Worm (Caenorhabditis elegans) whole organism, young adult: ENCODE data around the gene K02F3.9.

ENCODE experiments used
- B0035.1 ChIP-seq: sonication (generic microtip); optimal IDR thresholded peaks from 2 replicates; lab custom pipeline; 2016; ENCODE audit warnings: missing genetic modification characterization, mild to moderate bottlenecking, missing compliant biosample characterization, missing genotype, missing genetic modification reagents
- B0261.1 ChIP-seq: sonication (generic microtip); optimal IDR thresholded peaks from 2 replicates; lab custom pipeline; 2016; ENCODE audit warnings: mild to moderate bottlenecking, missing genetic modification characterization, moderate library complexity, missing compliant biosample characterization
- D2030.7 ChIP-seq: fragments of 200-800 bp; sonication (Bioruptor generic); IDR thresholded peaks from 2 replicates; pipeline ENCODE4 v1.3.6; 2022; ENCODE audit warnings: missing genetic modification reagents, missing genetic modification characterization, missing compliant biosample characterization
- F23B12.7 ChIP-seq: sonication (generic microtip); optimal IDR thresholded peaks from 2 replicates; lab custom pipeline; 2017; ENCODE audit warnings: missing genetic modification characterization, mild to moderate bottlenecking, missing compliant biosample characterization, antibody characterized with exemption, moderate library complexity; ENCODE audit not compliant: insufficient read depth
- F49E8.2 ChIP-seq: sonication (generic microtip); optimal IDR thresholded peaks from 3 replicates; lab custom pipeline; 2017; ENCODE audit warnings: missing genetic modification characterization, mild to moderate bottlenecking, missing compliant biosample characterization, antibody characterized with exemption, moderate library complexity; ENCODE audit not compliant: insufficient read depth
- K11D2.4 ChIP-seq: fragments of 200-800 bp; sonication (Bioruptor generic); IDR thresholded peaks from 2 replicates; pipeline ENCODE4 v1.3.6; 2022; ENCODE audit warnings: missing genetic modification reagents, missing genetic modification characterization, missing compliant biosample characterization
- K12H6.12 ChIP-seq: fragments of 200-800 bp; sonication (Bioruptor generic); optimal IDR thresholded peaks from 2 replicates; lab custom pipeline; 2018; ENCODE audit warnings: mild to moderate bottlenecking, missing genetic modification characterization, missing compliant biosample characterization
- Y53G8AR.9 ChIP-seq: fragments of 200-800 bp; sonication (Bioruptor generic); conservative IDR thresholded peaks from 2 replicates; pipeline ENCODE4 v1.3.6; 2022; ENCODE audit warnings: missing genetic modification reagents, missing genetic modification characterization, missing compliant biosample characterization
- aptf-2 ChIP-seq: fragments of 200-800 bp; sonication (Bioruptor generic); conservative IDR thresholded peaks from 2 replicates; pipeline ENCODE4 v1.3.6; 2022; ENCODE audit warnings: missing genetic modification reagents, missing genetic modification characterization, missing compliant biosample characterization
- aptf-3 ChIP-seq: fragments of 200-800 bp; sonication (Bioruptor generic); IDR thresholded peaks from 2 replicates; pipeline ENCODE4 v1.3.6; 2022; ENCODE audit warnings: missing genetic modification characterization, missing compliant biosample characterization
- athp-1 ChIP-seq: sonication (generic microtip); optimal IDR thresholded peaks from 2 replicates; lab custom pipeline; 2017; ENCODE audit warnings: mild to moderate bottlenecking, missing genetic modification characterization, missing compliant biosample characterization
- attf-3 ChIP-seq: fragments of 200-800 bp; sonication (Bioruptor generic); conservative IDR thresholded peaks from 2 replicates; pipeline ENCODE4 v1.3.6; 2022; ENCODE audit warnings: missing genetic modification reagents, missing genetic modification characterization, missing compliant biosample characterization
- attf-5 ChIP-seq: fragments of 200-800 bp; sonication (Bioruptor generic); optimal IDR thresholded peaks from 2 replicates; lab custom pipeline; 2018; ENCODE audit warnings: mild to moderate bottlenecking, missing genetic modification characterization, missing compliant biosample characterization
- bed-1 ChIP-seq: fragments of 200-800 bp; sonication (Bioruptor generic); IDR thresholded peaks from 2 replicates; pipeline ENCODE4 v1.3.6; 2022; ENCODE audit warnings: missing genetic modification reagents, missing genetic modification characterization, missing compliant biosample characterization
- cebp-1 ChIP-seq, 2 experiments: fragments of 200-800 bp in 1 of 2; sonication (Bioruptor generic) in 1 of 2; sonication (generic microtip) in 1 of 2; IDR thresholded peaks in 1 of 2; optimal IDR thresholded peaks in 1 of 2; 2 replicates each; pipeline versions ENCODE4 v1.3.6 to Lab custom; 2017 to 2022; ENCODE audit warnings: missing compliant biosample characterization in 2 of 2, missing genetic modification characterization in 2 of 2, mild to moderate bottlenecking in 1 of 2, missing genetic modification reagents in 1 of 2, moderate library complexity in 1 of 2
- ceh-79 ChIP-seq: sonication (generic microtip); optimal IDR thresholded peaks from 2 replicates; lab custom pipeline; 2017; ENCODE audit warnings: mild to moderate bottlenecking, missing genetic modification characterization, missing compliant biosample characterization
- dox-1 ChIP-seq: fragments of 200-800 bp; sonication (Bioruptor generic); IDR thresholded peaks from 2 replicates; pipeline ENCODE4 v1.3.6; 2022; ENCODE audit warnings: missing genetic modification reagents, missing genetic modification characterization, missing compliant biosample characterization
- egl-18 ChIP-seq: fragments of 200-800 bp; sonication (Bioruptor generic); IDR thresholded peaks from 2 replicates; pipeline ENCODE4 v1.3.6; 2022; ENCODE audit warnings: missing genetic modification reagents, missing genetic modification characterization, missing compliant biosample characterization
- him-1 ChIP-seq: sonication (generic microtip); optimal IDR thresholded peaks from 2 replicates; lab custom pipeline; 2016; ENCODE audit warnings: missing genotype, missing genetic modification reagents, missing genetic modification characterization, missing compliant biosample characterization
- hlh-26 ChIP-seq: fragments of 200-800 bp; sonication (Bioruptor generic); conservative IDR thresholded peaks from 2 replicates; pipeline ENCODE4 v1.3.6; 2022; ENCODE audit warnings: missing genetic modification reagents, missing genetic modification characterization, missing compliant biosample characterization
- hmg-1.2 ChIP-seq: fragments of 200-800 bp; sonication (Bioruptor generic); IDR thresholded peaks from 2 replicates; pipeline ENCODE4 v1.3.6; 2022; ENCODE audit warnings: missing genetic modification reagents, missing genetic modification characterization, missing compliant biosample characterization
- lin-26 ChIP-seq: fragments of 200-800 bp; sonication (Bioruptor generic); IDR thresholded peaks from 2 replicates; pipeline ENCODE4 v1.3.6; 2022; ENCODE audit warnings: missing genetic modification reagents, missing genetic modification characterization, missing compliant biosample characterization
- mcd-1 ChIP-seq: fragments of 200-800 bp; sonication (Bioruptor generic); IDR thresholded peaks from 2 replicates; pipeline ENCODE4 v1.3.6; 2022; ENCODE audit warnings: missing genetic modification reagents, missing genetic modification characterization, missing compliant biosample characterization
- mxl-1 ChIP-seq: sonication (generic microtip); optimal IDR thresholded peaks from 2 replicates; lab custom pipeline; 2016; ENCODE audit warnings: missing genetic modification characterization, missing compliant biosample characterization
- nhr-80 ChIP-seq: sonication (generic microtip); optimal IDR thresholded peaks from 2 replicates; lab custom pipeline; 2016; ENCODE audit warnings: missing genetic modification characterization, missing compliant biosample characterization
- pha-4 ChIP-seq: fragments of 150-350 bp; sonication (generic microtip); optimal IDR thresholded peaks from 2 replicates; lab custom pipeline; 2014; ENCODE audit warnings: missing biosample characterization, missing genetic modification reagents, missing genetic modification characterization
- repo-1 ChIP-seq: sonication (generic microtip); optimal IDR thresholded peaks from 2 replicates; lab custom pipeline; 2017; ENCODE audit warnings: mild to moderate bottlenecking, missing genetic modification characterization, missing compliant biosample characterization
- rpc-1 ChIP-seq, 2 experiments: fragments of 150-350 bp in 1 of 2; sonication (generic microtip) in 1 of 2; optimal IDR thresholded peaks; 2 replicates each; lab custom pipeline; 2014 to 2018; ENCODE audit warnings: missing biosample characterization in 1 of 2, missing genetic modification characterization in 1 of 2, missing genetic modification reagents in 1 of 2, missing genotype in 1 of 2
- sdz-38 ChIP-seq: sonication (generic microtip); optimal IDR thresholded peaks from 2 replicates; lab custom pipeline; 2016; ENCODE audit warnings: missing genotype, missing genetic modification characterization, missing compliant biosample characterization
- sea-2 ChIP-seq: fragments of 200-800 bp; sonication (Bioruptor generic); IDR thresholded peaks from 2 replicates; pipeline ENCODE4 v1.3.6; 2022; ENCODE audit warnings: missing genetic modification characterization, missing compliant biosample characterization
- snpc-4 ChIP-seq, 5 experiments: fragments of 150-350 bp in 1 of 5; sonication (generic microtip) in 4 of 5; optimal IDR thresholded peaks; 2 replicates each; lab custom pipeline; 2014 to 2018; ENCODE audit warnings: missing genetic modification characterization in 5 of 5, missing biosample characterization in 3 of 5, antibody characterized with exemption in 2 of 5, mild to moderate bottlenecking in 2 of 5, missing compliant biosample characterization in 2 of 5, missing genotype in 2 of 5, moderate library complexity in 2 of 5, missing genetic modification reagents in 1 of 5
- tbp1 ChIP-seq: fragments of 200-800 bp; sonication (Bioruptor generic); optimal IDR thresholded peaks from 2 replicates; lab custom pipeline; 2018; ENCODE audit warnings: mild to moderate bottlenecking, missing genetic modification characterization, missing compliant biosample characterization
- tbx-9 ChIP-seq: sonication (generic microtip); optimal IDR thresholded peaks from 2 replicates; lab custom pipeline; 2016; ENCODE audit warnings: borderline replicate concordance, missing genetic modification characterization, inconsistent platforms, missing compliant biosample characterization
- zfh-2 ChIP-seq: fragments of 200-800 bp; sonication (Bioruptor generic); conservative IDR thresholded peaks from 2 replicates; pipeline ENCODE4 v1.3.6; 2022; ENCODE audit warnings: missing genetic modification reagents, missing genetic modification characterization, missing compliant biosample characterization
- zim-3 ChIP-seq: sonication (generic microtip); optimal IDR thresholded peaks from 2 replicates; lab custom pipeline; 2017; ENCODE audit warnings: mild to moderate bottlenecking, missing genetic modification characterization, moderate library complexity, missing compliant biosample characterization
- ztf-3 ChIP-seq: fragments of 200-800 bp; sonication (Bioruptor generic); optimal IDR thresholded peaks from 2 replicates; lab custom pipeline; 2018; ENCODE audit warnings: mild to moderate bottlenecking, missing genetic modification characterization, missing compliant biosample characterization

The K02F3.9 gene

ce11 chrIII:845485-845884 lies 4.3 kb upstream of the K02F3.9 start, which contains the start of gene K02F3.2 (continued):
- TF ChIP-seq ztf-3 (GFP tag; lab: Kevin White, UChicago) (no peak), egl-18 (GFP tag; lab: Robert Waterston, UW) (no peak), nhr-80 (tag; lab: Kevin White, UChicago) (peak; percentile 48)

DNA sequence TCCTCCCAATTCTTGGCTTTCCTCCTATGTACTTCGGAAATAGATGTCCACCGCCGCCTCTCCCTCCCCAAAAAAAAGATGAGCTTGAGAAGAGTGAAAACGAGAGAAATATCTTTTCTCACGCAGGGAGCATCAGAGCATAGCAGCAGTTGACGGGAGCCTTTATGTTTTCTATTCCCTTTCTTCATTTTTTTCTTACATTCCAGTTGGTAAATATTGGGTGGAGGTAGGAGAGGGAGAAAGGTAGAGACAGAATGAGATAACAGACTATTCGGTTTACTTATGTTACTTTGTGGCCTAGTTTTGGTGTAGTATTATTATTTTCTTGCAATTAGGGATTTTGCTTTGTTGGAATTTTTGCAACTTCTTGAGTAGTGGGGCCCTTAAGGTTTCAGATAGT lies 3.4 kb upstream of the K02F3.9 start:
- TF ChIP-seq B0035.1 (tag; lab: Kevin White, UChicago): no peak
- no peak for TF ChIP-seq him-1 (tag; lab: Kevin White, UChicago)
- no peak for TF ChIP-seq D2030.7
- no peak for TF ChIP-seq mcd-1 (GFP tag; lab: Robert Waterston, UW)
- TF ChIP-seq K11D2.4 (GFP tag; lab: Robert Waterston, UW): no peak
- no peak for TF ChIP-seq sdz-38 (tag; lab: Kevin White, UChicago)
- no peak for TF ChIP-seq F23B12.7 (tag; lab: Kevin White, UChicago)
- no peak for TF ChIP-seq hmg-1.2 (GFP tag; lab: Robert Waterston, UW)
- no peak for TF ChIP-seq hlh-26
- no peak for TF ChIP-seq athp-1 (tag; lab: Kevin White, UChicago)
- TF ChIP-seq F49E8.2 (tag; lab: Kevin White, UChicago): no peak
- no peak for TF ChIP-seq ceh-79 (tag; lab: Kevin White, UChicago)
- TF ChIP-seq K12H6.12 (tag; lab: Kevin White, UChicago): no peak
- no peak for TF ChIP-seq repo-1 (tag; lab: Kevin White, UChicago)
- no peak for TF ChIP-seq bed-1 (GFP tag; lab: Robert Waterston, UW)
- no peak for TF ChIP-seq mxl-1
- TF ChIP-seq tbx-9: no peak
- no peak for TF ChIP-seq pha-4 (tag; lab: Kevin White, UChicago)
- no peak for TF ChIP-seq B0261.1 (tag; lab: Kevin White, UChicago)

ce11 chrIII:843999-844398 lies 2.8 kb upstream of the K02F3.9 start:
- TF ChIP-seq zfh-2 (GFP tag; lab: Robert Waterston, UW) (peak; percentile 50), aptf-2 (GFP tag; lab: Robert Waterston, UW) (no peak), attf-5 (peak; percentile 42), rpc-1 (optimal IDR thresholded peaks at IDR 0.05; lab: Kevin White, UChicago) (no peak), rpc-1 (tag; optimal IDR thresholded peaks at IDR 0.05; lab: Kevin White, UChicago) (no peak), dox-1 (GFP tag; lab: Robert Waterston, UW) (0 out of 2 replicates have a peak, but pooled peaks have one; percentile 23), mcd-1 (GFP tag; lab: Robert Waterston, UW) (peak; percentile 51), Y53G8AR.9 (no peak), lin-26 (0 out of 2 replicates have a peak, but pooled peaks have one; percentile 20), K12H6.12 (tag; lab: Kevin White, UChicago) (no peak), sea-2 (GFP tag; lab: Robert Waterston, UW) (no peak), nhr-80 (tag; lab: Kevin White, UChicago) (peak; percentile 49), attf-3 (GFP tag; lab: Robert Waterston, UW) (no peak), snpc-4 (GFP tag; optimal IDR thresholded peaks at IDR 0.05; lab: Kevin White, UChicago) (no peak), snpc-4 (tag; optimal IDR thresholded peaks at IDR 0.05; lab: Kevin White, UChicago) (peak in 1 of 4 experiments; percentile 22), cebp-1 (GFP tag; IDR thresholded peaks at IDR 0.05; lab: Robert Waterston, UW) (no peak), cebp-1 (tag; optimal IDR thresholded peaks at IDR 0.05; lab: Kevin White, UChicago) (peak; percentile 36), aptf-3 (GFP tag; lab: Robert Waterston, UW) (no peak), hmg-1.2 (GFP tag; lab: Robert Waterston, UW) (peak; percentile 31; the same call in 1 of the 2 replicates), tbp1 (no peak), zim-3 (no peak)
